Fruit fly (Drosophila melanogaster) whole organism, embryonic: ENCODE data around the gene CG43138.
A peak's percentile ranks its signal among the peaks of the same experiment; 100 is the strongest.

ENCODE experiments used
- Atf-2 ChIP-seq: fragments of 200-800 bp; sonication (Bioruptor generic); optimal IDR thresholded peaks from 2 replicates; lab custom pipeline; 2016; ENCODE audit warnings: missing biosample characterization, missing genetic modification characterization
- BtbVII ChIP-seq: fragments of 200-800 bp; sonication (Bioruptor generic); optimal IDR thresholded peaks from 3 replicates; lab custom pipeline; 2017; ENCODE audit warnings: missing biosample characterization, mild to moderate bottlenecking, missing genetic modification characterization
- CG10979 ChIP-seq: fragments of 200-800 bp; sonication (Bioruptor generic); optimal IDR thresholded peaks from 2 replicates; lab custom pipeline; 2018; ENCODE audit warnings: missing biosample characterization, mild to moderate bottlenecking, missing genetic modification characterization, moderate library complexity
- CG12236 ChIP-seq: fragments of 200-800 bp; sonication (Bioruptor generic); optimal IDR thresholded peaks from 2 replicates; lab custom pipeline; 2016; ENCODE audit warnings: missing biosample characterization, missing genetic modification characterization
- CG13424 ChIP-seq: fragments of 200-800 bp; sonication (Bioruptor generic); optimal IDR thresholded peaks from 2 replicates; lab custom pipeline; 2019; ENCODE audit warnings: missing biosample characterization, mild to moderate bottlenecking, missing genetic modification characterization, moderate library complexity
- CG15011 ChIP-seq: fragments of 200-800 bp; sonication (Bioruptor generic); optimal IDR thresholded peaks from 3 replicates; lab custom pipeline; 2018; ENCODE audit warnings: missing biosample characterization, mild to moderate bottlenecking, missing genetic modification characterization
- CG16815 ChIP-seq: fragments of 200-800 bp; sonication (Bioruptor generic); optimal IDR thresholded peaks from 3 replicates; lab custom pipeline; 2017; ENCODE audit warnings: missing biosample characterization, mild to moderate bottlenecking, missing genetic modification characterization
- CG2120 ChIP-seq: fragments of 200-800 bp; sonication (Bioruptor generic); optimal IDR thresholded peaks from 3 replicates; lab custom pipeline; 2016; ENCODE audit warnings: missing biosample characterization, missing genetic modification characterization
- CG2129 ChIP-seq: fragments of 200-800 bp; sonication (Bioruptor generic); IDR thresholded peaks from 2 replicates; pipeline ENCODE4 v1.3.6; 2022; ENCODE audit warnings: missing biosample characterization, missing genetic modification characterization; ENCODE audit not compliant: partially characterized antibody
- CG2678 ChIP-seq: fragments of 200-800 bp; sonication (Bioruptor generic); optimal IDR thresholded peaks from 3 replicates; lab custom pipeline; 2019; ENCODE audit warnings: missing biosample characterization, mild to moderate bottlenecking, missing genetic modification characterization, moderate library complexity
- CG32532 ChIP-seq: fragments of 200-800 bp; sonication (Bioruptor generic); IDR thresholded peaks from 2 replicates; pipeline ENCODE4 v1.3.6; 2022; ENCODE audit warnings: missing biosample characterization, missing genetic modification characterization
- CG3726 ChIP-seq: fragments of 200-800 bp; sonication (Bioruptor generic); IDR thresholded peaks from 3 replicates; pipeline ENCODE4, ENCODE4 v1.3.6; 2022; ENCODE audit warnings: missing biosample characterization, missing genetic modification characterization
- CG4404 ChIP-seq: fragments of 200-800 bp; sonication (Bioruptor generic); IDR thresholded peaks from 2 replicates; pipeline ENCODE4 v1.3.6; 2022; ENCODE audit warnings: missing biosample characterization, missing genetic modification characterization
- CG5245 ChIP-seq: fragments of 200-800 bp; sonication (Bioruptor generic); optimal IDR thresholded peaks from 3 replicates; lab custom pipeline; 2016; ENCODE audit warnings: missing biosample characterization, missing genetic modification characterization
- CG8924 ChIP-seq: fragments of 200-800 bp; optimal IDR thresholded peaks from 3 replicates; lab custom pipeline; 2019; ENCODE audit warnings: missing biosample characterization, mild to moderate bottlenecking, missing genetic modification characterization, moderate library complexity
- CG8944 ChIP-seq: fragments of 200-800 bp; sonication (Bioruptor generic); optimal IDR thresholded peaks from 3 replicates; lab custom pipeline; 2016; ENCODE audit warnings: missing biosample characterization, missing genetic modification characterization
- CG9932 ChIP-seq: fragments of 200-800 bp; sonication (Bioruptor generic); IDR thresholded peaks from 2 replicates; pipeline ENCODE4 v1.3.6; 2022; ENCODE audit warnings: missing biosample characterization, missing genetic modification characterization
- Ets65A ChIP-seq: fragments of 200-800 bp; sonication (Bioruptor generic); peaks from one replicate; lab custom pipeline; 2016; ENCODE audit warnings: missing biosample characterization, missing genetic modification characterization
- Fer3 ChIP-seq: fragments of 200-800 bp; sonication (Bioruptor generic); optimal IDR thresholded peaks from 2 replicates; lab custom pipeline; 2018; ENCODE audit warnings: missing biosample characterization, mild to moderate bottlenecking, missing genetic modification characterization, moderate library complexity
- GATAe ChIP-seq: fragments of 200-800 bp; sonication (Bioruptor generic); conservative IDR thresholded peaks from 2 replicates; pipeline ENCODE4 v1.3.6; 2022; ENCODE audit warnings: missing biosample characterization, missing genetic modification characterization
- Hr51 ChIP-seq, 2 experiments: fragments of 200-800 bp; sonication (Bioruptor generic); optimal IDR thresholded peaks; 2 replicates in 1 of 2; 3 replicates in 1 of 2; lab custom pipeline; 2016 to 2018; ENCODE audit warnings: missing biosample characterization in 2 of 2, missing genetic modification characterization in 2 of 2, mild to moderate bottlenecking in 1 of 2, moderate library complexity in 1 of 2
- Med ChIP-seq: fragments of 200-800 bp; sonication (Bioruptor generic); peaks from one replicate; lab custom pipeline; 2016; ENCODE audit warnings: missing biosample characterization, missing genetic modification characterization, mild to moderate bottlenecking, inconsistent platforms, moderate library complexity
- Nf-YB ChIP-seq: fragments of 200-800 bp; sonication (Bioruptor generic); optimal IDR thresholded peaks from 3 replicates; lab custom pipeline; 2019; ENCODE audit warnings: missing biosample characterization, mild to moderate bottlenecking, missing genetic modification characterization, moderate library complexity
- Nf-YC ChIP-seq: fragments of 200-800 bp; optimal IDR thresholded peaks from 3 replicates; lab custom pipeline; 2019; ENCODE audit warnings: missing biosample characterization, mild to moderate bottlenecking, missing genetic modification characterization, moderate library complexity
- Pdp1 ChIP-seq, 2 experiments: fragments of 200-800 bp; sonication (Bioruptor generic); optimal IDR thresholded peaks; 3 replicates each; lab custom pipeline; 2016; ENCODE audit warnings: missing biosample characterization in 2 of 2, missing genetic modification characterization in 2 of 2, mild to moderate bottlenecking in 1 of 2, moderate library complexity in 1 of 2
- Sox102F ChIP-seq: fragments of 200-800 bp; sonication (Bioruptor generic); optimal IDR thresholded peaks from 2 replicates; lab custom pipeline; 2018; ENCODE audit warnings: missing biosample characterization, mild to moderate bottlenecking, missing genetic modification characterization, moderate library complexity
- Spps ChIP-seq: fragments of 200-800 bp; sonication (Bioruptor generic); optimal IDR thresholded peaks from 2 replicates; lab custom pipeline; 2018; ENCODE audit warnings: missing biosample characterization, mild to moderate bottlenecking, missing genetic modification characterization
- Trl ChIP-seq, 3 experiments: fragments of >200 bp in 2 of 3; fragments of 200-800 bp in 1 of 3; sonication (Bioruptor generic) in 1 of 3; optimal IDR thresholded peaks; 2 replicates in 1 of 3; 3 replicates in 2 of 3; lab custom pipeline; 2016 to 2017; ENCODE audit warnings: missing biosample characterization in 1 of 3, missing genetic modification characterization in 1 of 3
- dysf ChIP-seq: fragments of 200-800 bp; sonication (Bioruptor generic); IDR thresholded peaks from 3 replicates; pipeline ENCODE4 v1.3.6; 2022; ENCODE audit warnings: missing biosample characterization, missing genetic modification characterization
- ewg ChIP-seq: fragments of 200-800 bp; sonication (Bioruptor generic); optimal IDR thresholded peaks from 3 replicates; lab custom pipeline; 2017; ENCODE audit warnings: mild to moderate bottlenecking, missing biosample characterization, missing genetic modification reagents, missing genetic modification characterization
- fd102C ChIP-seq: fragments of 200-800 bp; sonication (Bioruptor generic); optimal IDR thresholded peaks from 2 replicates; lab custom pipeline; 2018; ENCODE audit warnings: missing biosample characterization, mild to moderate bottlenecking, missing genetic modification characterization, moderate library complexity
- ind ChIP-seq: fragments of 200-800 bp; sonication (Bioruptor generic); optimal IDR thresholded peaks from 3 replicates; lab custom pipeline; 2016; ENCODE audit warnings: missing biosample characterization, missing genetic modification characterization
- mirr ChIP-seq: fragments of 200-800 bp; sonication (Bioruptor generic); optimal IDR thresholded peaks from 3 replicates; lab custom pipeline; 2018; ENCODE audit warnings: missing biosample characterization, mild to moderate bottlenecking, missing genetic modification characterization
- nom ChIP-seq: fragments of 200-800 bp; sonication (Bioruptor generic); optimal IDR thresholded peaks from 2 replicates; lab custom pipeline; 2017; ENCODE audit warnings: missing biosample characterization, missing genetic modification characterization, mild to moderate bottlenecking, moderate library complexity, missing genetic modification reagents
- onecut ChIP-seq: fragments of 200-800 bp; sonication (Bioruptor generic); IDR thresholded peaks from 2 replicates; pipeline ENCODE4 v1.3.6; 2022; ENCODE audit warnings: missing biosample characterization, missing genetic modification characterization
- prd ChIP-seq, 3 experiments: fragments of >200 bp in 2 of 3; fragments of 200-800 bp in 1 of 3; sonication (Bioruptor generic) in 1 of 3; optimal IDR thresholded peaks in 2 of 3; IDR thresholded peaks in 1 of 3; 2 replicates in 2 of 3; 3 replicates in 1 of 3; pipeline versions ENCODE4 v1.3.6 to Lab custom; 2017 to 2022; ENCODE audit warnings: missing biosample characterization in 1 of 3, missing genetic modification characterization in 1 of 3
- ranshi ChIP-seq: fragments of 200-800 bp; sonication (Bioruptor generic); IDR thresholded peaks from 2 replicates; pipeline ENCODE4 v1.3.6; 2022; ENCODE audit warnings: missing biosample characterization, missing genetic modification characterization
- repo ChIP-seq: fragments of 200-800 bp; sonication (Bioruptor generic); optimal IDR thresholded peaks from 2 replicates; lab custom pipeline; 2016; ENCODE audit warnings: missing biosample characterization, missing genetic modification characterization
- sens ChIP-seq: fragments of 200-800 bp; sonication (Bioruptor generic); peaks from one replicate; lab custom pipeline; 2016; ENCODE audit warnings: missing biosample characterization, missing genetic modification characterization
- seq ChIP-seq: fragments of 200-800 bp; sonication (Bioruptor generic); IDR thresholded peaks from 2 replicates; pipeline ENCODE4 v1.3.6; 2022; ENCODE audit warnings: missing biosample characterization, missing genetic modification characterization
- sisA ChIP-seq: fragments of 200-800 bp; sonication (Bioruptor generic); IDR thresholded peaks from 2 replicates; pipeline ENCODE4 v1.3.6; 2022; ENCODE audit warnings: missing biosample characterization, missing genetic modification characterization
- so ChIP-seq: fragments of 200-800 bp; sonication (Bioruptor generic); IDR thresholded peaks from 3 replicates; pipeline ENCODE4 v1.3.6; 2022; ENCODE audit warnings: missing biosample characterization, missing genetic modification characterization
- ssp ChIP-seq: fragments of 200-800 bp; sonication (Bioruptor generic); IDR thresholded peaks from 2 replicates; pipeline ENCODE4 v1.3.6; 2022; ENCODE audit warnings: missing biosample characterization, missing genetic modification characterization
- tgo ChIP-seq: fragments of 200-800 bp; sonication (Bioruptor generic); IDR thresholded peaks from 3 replicates; pipeline ENCODE4 v1.3.6; 2022; ENCODE audit warnings: missing biosample characterization, missing genetic modification characterization
- ttk ChIP-seq: fragments of 200-800 bp; sonication (Bioruptor generic); IDR thresholded peaks from 2 replicates; pipeline ENCODE4 v2.1.2; 2022; ENCODE audit warnings: missing biosample characterization, missing genetic modification characterization
- tup ChIP-seq: fragments of 200-800 bp; sonication (Bioruptor generic); optimal IDR thresholded peaks from 2 replicates; lab custom pipeline; 2016; ENCODE audit warnings: missing biosample characterization, mild to moderate bottlenecking, missing genetic modification characterization, moderate library complexity
- vvl ChIP-seq: fragments of 200-800 bp; sonication (Bioruptor generic); IDR thresholded peaks from 2 replicates; pipeline ENCODE4 v1.3.6; 2022; ENCODE audit warnings: missing biosample characterization, missing genetic modification characterization

CG43138 gene

DNA sequence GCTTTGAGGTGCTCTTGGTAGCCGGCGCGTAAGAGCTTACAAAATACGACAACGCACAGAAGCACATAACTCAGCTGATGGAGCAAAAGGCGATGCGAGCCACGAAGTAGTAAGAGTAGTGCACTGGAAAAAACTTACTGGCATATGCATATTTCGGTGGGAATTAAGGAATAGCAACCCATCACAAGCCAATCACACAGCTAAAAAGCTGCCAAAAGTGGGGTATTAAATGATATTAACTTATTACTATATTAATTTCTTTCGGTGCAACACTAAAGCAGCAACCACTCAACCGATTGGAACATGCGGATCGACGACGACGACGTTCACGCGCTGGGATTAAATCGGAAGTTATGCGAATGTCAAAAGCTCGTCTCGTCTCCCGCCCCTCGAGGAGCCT lies 37.2 kb upstream of the CG43138 start:
- no peak for TF ChIP-seq prd (optimal IDR thresholded peaks at IDR 0.05; lab: Kevin White, UChicago)
- peak; percentile 36; the same call in 2 of the 3 replicates for TF ChIP-seq prd (GFP tag; IDR thresholded peaks at IDR 0.05; lab: Robert Waterston, UW)
- TF ChIP-seq nom (GFP tag; lab: Kevin White, UChicago): peak; percentile 16
- TF ChIP-seq seq: no peak
- no peak for TF ChIP-seq fd102C
- peak; percentile 32 for TF ChIP-seq sens (GFP tag; lab: Kevin White, UChicago)
- peak; percentile 12 for TF ChIP-seq Ets65A (GFP tag; lab: Kevin White, UChicago)
- no peak for TF ChIP-seq Fer3 (tag; lab: Kevin White, UChicago)
- no peak for TF ChIP-seq CG8944 (GFP tag; lab: Kevin White, UChicago)
- TF ChIP-seq, all 482 proteins: peak for 4

DNA sequence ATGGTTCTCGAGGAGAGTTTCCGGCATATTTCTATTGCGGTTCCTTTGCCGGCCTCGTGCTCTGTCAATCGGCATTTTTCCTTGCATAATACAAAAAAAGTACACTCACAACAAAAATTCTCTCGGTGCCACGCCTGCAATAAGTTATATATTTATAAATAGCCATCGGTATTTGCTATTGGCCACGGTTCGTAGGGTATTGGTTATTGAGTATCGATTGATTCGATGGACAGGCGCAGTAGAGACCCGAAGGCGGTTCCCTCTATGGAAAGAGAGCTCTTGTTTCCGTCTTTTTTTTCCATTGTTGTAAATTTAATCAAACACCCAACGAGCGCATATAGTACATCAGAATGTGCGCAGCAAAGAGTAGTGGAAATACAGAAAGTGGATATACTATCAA lies 15.3 kb upstream of the CG43138 start:
- TF ChIP-seq BtbVII: no peak
- TF ChIP-seq onecut (GFP tag; lab: Robert Waterston, UW): peak; percentile 39
- TF ChIP-seq CG2129 (GFP tag; lab: Robert Waterston, UW): no peak
- no peak for TF ChIP-seq repo (GFP tag; lab: Kevin White, UChicago)
- TF ChIP-seq CG16815 (GFP tag; lab: Kevin White, UChicago): no peak
- TF ChIP-seq Nf-YB (GFP tag; lab: Kevin White, UChicago): peak; percentile 61
- TF ChIP-seq mirr (GFP tag; lab: Kevin White, UChicago): no peak
- peak; percentile 53 for TF ChIP-seq Nf-YC
- no peak for TF ChIP-seq GATAe (GFP tag; lab: Robert Waterston, UW)

DNA sequence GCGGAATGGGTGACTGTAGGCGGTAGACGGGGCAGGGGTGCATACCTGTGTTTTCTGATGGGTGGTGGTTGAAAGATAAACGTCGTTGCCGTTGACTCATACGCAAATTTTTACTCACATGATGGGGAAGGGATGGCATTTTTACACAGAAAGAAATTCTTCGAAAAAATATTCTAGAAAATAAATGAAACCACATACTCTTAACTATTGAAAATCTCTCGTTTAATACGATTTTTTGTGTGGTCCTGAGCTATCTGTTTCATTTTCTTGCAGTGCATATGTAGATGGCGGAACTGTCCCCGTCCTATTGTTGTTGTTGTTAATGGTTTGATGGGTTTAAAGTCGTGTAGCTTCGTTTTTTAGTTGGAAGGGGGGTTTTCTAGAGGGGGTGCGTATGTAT lies 8.3 kb upstream of the CG43138 start:
- TF ChIP-seq CG2678 (tag; lab: Kevin White, UChicago) (peak; percentile 49), Sox102F (peak; percentile 44), Trl (optimal IDR thresholded peaks at IDR 0.05; lab: Kevin White, UChicago) (no peak), Trl (GFP tag; optimal IDR thresholded peaks at IDR 0.05; lab: Kevin White, UChicago) (no peak), CG5245 (no peak), CG8924 (tag; lab: Kevin White, UChicago) (peak; percentile 17), ssp (peak; percentile 23; the same call in 1 of the 2 replicates), dysf (GFP tag; lab: Robert Waterston, UW) (peak; percentile 54; the same call in 2 of the 3 replicates), CG12236 (no peak), CG13424 (tag; lab: Kevin White, UChicago) (peak; percentile 11), Pdp1 (GFP tag; optimal IDR thresholded peaks at IDR 0.05; lab: Kevin White, UChicago) (peak in 1 of 2 experiments; percentile 2), ranshi (GFP tag; lab: Robert Waterston, UW) (peak; percentile 34; the same call in 1 of the 2 replicates), CG32532 (peak; percentile 59), CG9932 (GFP tag; lab: Robert Waterston, UW) (no peak), Atf-2 (GFP tag; lab: Kevin White, UChicago) (no peak), CG4404 (GFP tag; lab: Robert Waterston, UW) (no peak), Spps (tag; lab: Kevin White, UChicago) (no peak), tup (no peak), CG10979 (peak; percentile 19), ttk (peak; percentile 50; the same call in 1 of the 2 replicates), ind (peak; percentile 26), Med (peak; percentile 85), so (peak; percentile 18; the same call in 1 of the 3 replicates), sisA (GFP tag; lab: Robert Waterston, UW) (peak; percentile 53), Hr51 (GFP tag; optimal IDR thresholded peaks at IDR 0.05; lab: Kevin White, UChicago) (peak in 1 of 2 experiments; percentile 44), CG2120 (GFP tag; lab: Kevin White, UChicago) (peak; percentile 35), tgo (GFP tag; lab: Robert Waterston, UW) (peak; percentile 31; the same call in 1 of the 3 replicates), CG15011 (GFP tag; lab: Kevin White, UChicago) (no peak), vvl (peak; percentile 45; the same call in 1 of the 2 replicates), ewg (GFP tag; lab: Kevin White, UChicago) (no peak), CG3726 (GFP tag; lab: Robert Waterston, UW) (no peak)
